Worm (Caenorhabditis elegans): ENCODE measurements around the gene F21C10.3.

F21C10.3 gene

ce11 chrV:9084252-9084651 is 43.6 kb upstream of the F21C10.3 start:
- no peak for TF ChIP-seq syd-9 (tag; optimal IDR thresholded peaks at IDR 0.05)
- no peak for TF ChIP-seq hlh-13 (GFP tag; optimal IDR thresholded peaks at IDR 0.05)
- TF ChIP-seq unc-3 (GFP tag; conservative IDR thresholded peaks at IDR 0.05) = no peak
- TF ChIP-seq unc-3 (tag; optimal IDR thresholded peaks at IDR 0.05) = no peak
- no peak for TF ChIP-seq fax-1 (tag; optimal IDR thresholded peaks at IDR 0.05)
- no peak for TF ChIP-seq lim-6 (tag; optimal IDR thresholded peaks at IDR 0.05)
- TF ChIP-seq pros-1 (tag; optimal IDR thresholded peaks at IDR 0.05) = no peak
- no peak for TF ChIP-seq unc-86 (tag; optimal IDR thresholded peaks at IDR 0.05)
- TF ChIP-seq T23F11.4 (GFP tag; optimal IDR thresholded peaks at IDR 0.05) = no peak
- no peak for TF ChIP-seq lin-11 (tag; optimal IDR thresholded peaks at IDR 0.05)
- TF ChIP-seq dmd-4 (tag; optimal IDR thresholded peaks at IDR 0.05; ENCODE audit: borderline replicate concordance) = no peak
- TF ChIP-seq sox-4 (tag; optimal IDR thresholded peaks at IDR 0.05) = no peak
- no peak for TF ChIP-seq nfya-1 (tag; optimal IDR thresholded peaks at IDR 0.05)
- no peak for TF ChIP-seq C08G9.2 (tag; optimal IDR thresholded peaks at IDR 0.05)
- no peak for TF ChIP-seq ceh-19 (GFP tag; optimal IDR thresholded peaks at IDR 0.05)
- TF ChIP-seq K09A11.1 (tag; optimal IDR thresholded peaks at IDR 0.05; ENCODE audit: insufficient read depth) = no peak
- TF ChIP-seq ttx-3 (tag; optimal IDR thresholded peaks at IDR 0.05) = no peak
- TF ChIP-seq C38D4.7 (GFP tag; optimal IDR thresholded peaks at IDR 0.05) = no peak
- no peak for TF ChIP-seq tbx-2 (tag; optimal IDR thresholded peaks at IDR 0.05)
- TF ChIP-seq zip-5 (tag; optimal IDR thresholded peaks at IDR 0.05) = no peak
- no peak for TF ChIP-seq elt-2 (tag; optimal IDR thresholded peaks at IDR 0.05)

DNA sequence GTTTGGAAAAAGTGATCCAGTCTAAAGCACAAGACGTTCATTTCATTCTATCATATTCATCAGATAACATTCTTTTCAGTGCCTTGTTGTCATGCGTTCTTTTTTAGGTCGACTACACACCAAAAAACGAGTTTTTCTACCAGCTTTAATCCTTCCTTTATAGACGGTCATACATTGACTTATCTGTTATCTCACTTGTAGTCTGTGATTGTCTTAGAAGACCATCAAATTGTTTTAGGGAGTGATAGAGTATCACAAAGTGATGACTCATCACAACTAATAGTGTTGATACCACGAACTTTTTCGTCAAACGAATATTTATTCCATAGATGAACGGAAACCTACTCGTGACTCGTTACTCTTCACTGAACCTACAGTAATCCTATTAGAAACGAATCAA is 42.0 kb upstream of the F21C10.3 start:
- TF ChIP-seq tbx-7 (tag; optimal IDR thresholded peaks at IDR 0.05) (no peak), fkh-10 (GFP tag; optimal IDR thresholded peaks at IDR 0.05) (no peak), sox-2 (GFP tag; IDR thresholded peaks at IDR 0.05) (no peak), elt-4 (tag; optimal IDR thresholded peaks at IDR 0.05) (no peak), nhr-11 (tag; optimal IDR thresholded peaks at IDR 0.05) (no peak), pros-1 (tag; optimal IDR thresholded peaks at IDR 0.05) (no peak), gmeb-2 (tag; optimal IDR thresholded peaks at IDR 0.05) (no peak), npax-4 (tag; optimal IDR thresholded peaks at IDR 0.05) (no peak)

DNA sequence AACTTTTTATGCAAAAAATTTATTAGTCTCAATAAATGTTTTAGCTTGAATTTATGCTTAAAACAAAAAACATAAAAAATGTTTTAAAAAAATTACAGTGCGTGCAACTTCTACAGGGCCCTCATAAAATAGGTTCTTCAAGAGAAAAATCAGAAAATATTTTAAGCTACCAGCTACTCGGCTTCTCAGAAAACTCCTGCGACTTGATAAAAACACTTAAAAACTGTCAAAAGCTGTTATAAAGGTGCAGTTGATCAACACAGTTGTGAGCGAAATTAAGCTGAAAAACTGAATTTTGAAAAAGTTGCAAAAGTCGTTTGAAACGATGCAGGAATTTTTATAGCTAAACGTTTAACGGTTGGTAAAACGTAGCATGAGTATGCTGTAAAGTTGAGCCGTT is 39.1 kb upstream of the F21C10.3 start:
- TF ChIP-seq pag-3 (tag; optimal IDR thresholded peaks at IDR 0.05; ENCODE audit: borderline replicate concordance) (no peak), ceh-18 (tag; optimal IDR thresholded peaks at IDR 0.05) (no peak), ceh-31 (tag; optimal IDR thresholded peaks at IDR 0.05) (no peak), Y22D7AL.16 (tag; optimal IDR thresholded peaks at IDR 0.05) (no peak), dmd-4 (tag; optimal IDR thresholded peaks at IDR 0.05; ENCODE audit: borderline replicate concordance) (no peak), ceh-19 (GFP tag; optimal IDR thresholded peaks at IDR 0.05) (no peak), mec-3 (tag; optimal IDR thresholded peaks at IDR 0.05; ENCODE audit: borderline replicate concordance) (no peak), ztf-16 (tag; optimal IDR thresholded peaks at IDR 0.05) (no peak), rnt-1 (tag; optimal IDR thresholded peaks at IDR 0.05) (peak; percentile 14), unc-55 (GFP tag; optimal IDR thresholded peaks at IDR 0.05) (no peak), gmeb-2 (tag; optimal IDR thresholded peaks at IDR 0.05) (peak; percentile 13), pros-1 (tag; optimal IDR thresholded peaks at IDR 0.05) (no peak), ceh-6 (GFP tag; optimal IDR thresholded peaks at IDR 0.05) (no peak), pqm-1 (tag; optimal IDR thresholded peaks at IDR 0.05) (no peak), elt-2 (tag; optimal IDR thresholded peaks at IDR 0.05) (no peak), hlh-30 (tag; optimal IDR thresholded peaks at IDR 0.05; ENCODE audit: insufficient read depth) (no peak), syd-9 (tag; optimal IDR thresholded peaks at IDR 0.05) (no peak), ceh-14 (tag; optimal IDR thresholded peaks at IDR 0.05) (no peak), odd-2 (tag; optimal IDR thresholded peaks at IDR 0.05) (no peak), C08G9.2 (tag; optimal IDR thresholded peaks at IDR 0.05) (no peak), hlh-6 (tag; optimal IDR thresholded peaks at IDR 0.05) (no peak), hlh-8 (tag; optimal IDR thresholded peaks at IDR 0.05) (no peak), unc-42 (tag; optimal IDR thresholded peaks at IDR 0.05) (no peak), nhr-232 (tag; optimal IDR thresholded peaks at IDR 0.05) (no peak), ceh-24 (tag; optimal IDR thresholded peaks at IDR 0.05) (peak; percentile 1), fkh-10 (GFP tag; optimal IDR thresholded peaks at IDR 0.05) (no peak), sox-2 (GFP tag; IDR thresholded peaks at IDR 0.05) (no peak), T23F11.4 (GFP tag; optimal IDR thresholded peaks at IDR 0.05) (peak; percentile 59), dve-1 (tag; optimal IDR thresholded peaks at IDR 0.05) (no peak), npax-4 (tag; optimal IDR thresholded peaks at IDR 0.05) (no peak), sdc-2 (tag; optimal IDR thresholded peaks at IDR 0.05) (no peak), elt-4 (tag; optimal IDR thresholded peaks at IDR 0.05) (no peak), ets-4 (tag; optimal IDR thresholded peaks at IDR 0.05) (no peak)
